Fruit fly (Drosophila melanogaster) whole organism, prepupa: ENCODE measurements around the gene Tusp.

ENCODE experiments used
- CG10631 ChIP-seq: fragments of 200-800 bp; sonication (Bioruptor generic); optimal IDR thresholded peaks from 2 replicates; lab custom pipeline; 2016; ENCODE audit warnings: missing biosample characterization, missing genetic modification characterization
- CG10669 ChIP-seq: fragments of 200-800 bp; sonication (Bioruptor generic); optimal IDR thresholded peaks from 3 replicates; lab custom pipeline; 2018; ENCODE audit warnings: missing biosample characterization, mild to moderate bottlenecking, missing genetic modification characterization, moderate library complexity
- CG11294 ChIP-seq: fragments of 200-800 bp; sonication (Bioruptor generic); IDR thresholded peaks from 2 replicates; pipeline ENCODE4 v1.3.6; 2022; ENCODE audit warnings: missing biosample characterization, missing genetic modification characterization
- CG11762 ChIP-seq: fragments of 200-800 bp; sonication (Bioruptor generic); optimal IDR thresholded peaks from 3 replicates; lab custom pipeline; 2016; ENCODE audit warnings: missing biosample characterization, missing genetic modification characterization; ENCODE audit not compliant: insufficient read depth
- CG1621 ChIP-seq: fragments of 200-800 bp; sonication (Bioruptor generic); optimal IDR thresholded peaks from 3 replicates; lab custom pipeline; 2018; ENCODE audit warnings: missing biosample characterization, mild to moderate bottlenecking, missing genetic modification characterization
- CG32006 ChIP-seq: fragments of 200-800 bp; sonication (Bioruptor generic); optimal IDR thresholded peaks from 3 replicates; lab custom pipeline; 2017; ENCODE audit warnings: missing biosample characterization, mild to moderate bottlenecking, missing genetic modification characterization
- CG3919 ChIP-seq: fragments of 200-800 bp; sonication (Bioruptor generic); optimal IDR thresholded peaks from 3 replicates; lab custom pipeline; 2016; ENCODE audit warnings: missing biosample characterization, missing genetic modification characterization
- CG4318 ChIP-seq: fragments of 200-800 bp; sonication (Bioruptor generic); optimal IDR thresholded peaks from 3 replicates; lab custom pipeline; 2017; ENCODE audit warnings: missing biosample characterization, mild to moderate bottlenecking, missing genetic modification characterization
- CG6276 ChIP-seq: fragments of 200-800 bp; sonication (Bioruptor generic); optimal IDR thresholded peaks from 2 replicates; lab custom pipeline; 2017; ENCODE audit warnings: missing biosample characterization, mild to moderate bottlenecking, missing genetic modification characterization
- CG6792 ChIP-seq: fragments of 200-800 bp; sonication (Bioruptor generic); optimal IDR thresholded peaks from 3 replicates; lab custom pipeline; 2016; ENCODE audit warnings: missing biosample characterization, missing genetic modification characterization
- CG6808 ChIP-seq: fragments of 200-800 bp; sonication (Bioruptor generic); optimal IDR thresholded peaks from 3 replicates; lab custom pipeline; 2017; ENCODE audit warnings: missing biosample characterization, missing genetic modification characterization, mild to moderate bottlenecking, moderate library complexity, missing genetic modification reagents
- CG7368 ChIP-seq: fragments of 200-800 bp; sonication (Bioruptor generic); optimal IDR thresholded peaks from 3 replicates; lab custom pipeline; 2016; ENCODE audit warnings: missing biosample characterization, missing genetic modification characterization
- CG8319 ChIP-seq: fragments of 200-800 bp; sonication (Bioruptor generic); optimal IDR thresholded peaks from 3 replicates; lab custom pipeline; 2016; ENCODE audit warnings: missing biosample characterization, missing genetic modification characterization
- CG8632 ChIP-seq: fragments of 200-800 bp; sonication (Bioruptor generic); optimal IDR thresholded peaks from 3 replicates; lab custom pipeline; 2016; ENCODE audit warnings: missing biosample characterization, missing genetic modification characterization
- Eip93F ChIP-seq: fragments of 200-800 bp; sonication (Bioruptor generic); optimal IDR thresholded peaks from 2 replicates; lab custom pipeline; 2016; ENCODE audit warnings: missing biosample characterization, mild to moderate bottlenecking, missing genetic modification characterization
- Ets21C ChIP-seq: fragments of 200-800 bp; sonication (Bioruptor generic); optimal IDR thresholded peaks from 3 replicates; lab custom pipeline; 2016; ENCODE audit warnings: missing biosample characterization, missing genetic modification characterization
- Gug ChIP-seq: fragments of 200-800 bp; sonication (Bioruptor generic); IDR thresholded peaks from 2 replicates; pipeline ENCODE4 v1.3.6; 2022; ENCODE audit warnings: missing biosample characterization, missing genetic modification characterization
- Hr38 ChIP-seq: sonication (Bioruptor generic); optimal IDR thresholded peaks from 2 replicates; lab custom pipeline; 2016; ENCODE audit warnings: missing biosample characterization, missing genetic modification characterization
- Hr39 ChIP-seq: fragments of 200-800 bp; sonication (Bioruptor generic); optimal IDR thresholded peaks from 2 replicates; lab custom pipeline; 2016; ENCODE audit warnings: missing biosample characterization, missing genetic modification characterization
- Hr4 ChIP-seq: fragments of 200-800 bp; sonication (Bioruptor generic); optimal IDR thresholded peaks from 3 replicates; lab custom pipeline; 2016; ENCODE audit warnings: missing biosample characterization, missing genetic modification characterization
- Met ChIP-seq: fragments of 200-800 bp; sonication (Bioruptor generic); optimal IDR thresholded peaks from 3 replicates; lab custom pipeline; 2016; ENCODE audit warnings: missing biosample characterization, missing genetic modification characterization
- OdsH ChIP-seq: fragments of 200-800 bp; sonication (Bioruptor generic); optimal IDR thresholded peaks from 3 replicates; lab custom pipeline; 2016; ENCODE audit warnings: missing biosample characterization, missing genetic modification characterization
- Smox ChIP-seq: fragments of 200-800 bp; sonication (Bioruptor generic); optimal IDR thresholded peaks from 3 replicates; lab custom pipeline; 2016; ENCODE audit warnings: missing biosample characterization, missing genetic modification characterization
- Sox102F ChIP-seq: fragments of 200-800 bp; sonication (Bioruptor generic); optimal IDR thresholded peaks from 2 replicates; lab custom pipeline; 2016; ENCODE audit warnings: missing biosample characterization, mild to moderate bottlenecking, missing genetic modification characterization
- Sox14 ChIP-seq: fragments of 200-800 bp; sonication (Bioruptor generic); optimal IDR thresholded peaks from 3 replicates; lab custom pipeline; 2016; ENCODE audit warnings: missing biosample characterization, missing genetic modification characterization
- achi ChIP-seq: fragments of 200-800 bp; sonication (Bioruptor generic); optimal IDR thresholded peaks from 3 replicates; lab custom pipeline; 2016; ENCODE audit warnings: missing biosample characterization, missing genetic modification characterization
- acj6 ChIP-seq: fragments of 200-800 bp; sonication (Bioruptor generic); optimal IDR thresholded peaks from 3 replicates; lab custom pipeline; 2016; ENCODE audit warnings: missing biosample characterization, missing genetic modification characterization
- dac ChIP-seq: fragments of 200-800 bp; sonication (Bioruptor generic); optimal IDR thresholded peaks from 2 replicates; lab custom pipeline; 2017; ENCODE audit warnings: missing biosample characterization, mild to moderate bottlenecking, missing genetic modification characterization
- dsx ChIP-seq: fragments of 200-800 bp; optimal IDR thresholded peaks from 3 replicates; lab custom pipeline; 2019; ENCODE audit warnings: missing biosample characterization, mild to moderate bottlenecking, missing genetic modification characterization, moderate library complexity; ENCODE audit not compliant: poor library complexity, severe bottlenecking
- fd59A ChIP-seq: fragments of 200-800 bp; sonication (Bioruptor generic); optimal IDR thresholded peaks from 2 replicates; lab custom pipeline; 2017; ENCODE audit warnings: missing biosample characterization, mild to moderate bottlenecking, missing genetic modification characterization, missing genetic modification reagents
- fd85E ChIP-seq: fragments of 200-800 bp; sonication (Bioruptor generic); optimal IDR thresholded peaks from 3 replicates; lab custom pipeline; 2016; ENCODE audit warnings: missing biosample characterization, missing genetic modification characterization
- fkh ChIP-seq: fragments of 200-800 bp; sonication (Bioruptor generic); optimal IDR thresholded peaks from 3 replicates; lab custom pipeline; 2017; ENCODE audit warnings: missing biosample characterization, mild to moderate bottlenecking, missing genetic modification characterization, moderate library complexity
- lz ChIP-seq: fragments of 200-800 bp; sonication (Bioruptor generic); optimal IDR thresholded peaks from 3 replicates; lab custom pipeline; 2016; ENCODE audit warnings: missing biosample characterization, missing genetic modification characterization
- pdm3 ChIP-seq: fragments of 200-800 bp; sonication (Bioruptor generic); optimal IDR thresholded peaks from 3 replicates; lab custom pipeline; 2016; ENCODE audit warnings: missing biosample characterization, missing genetic modification characterization
- salr ChIP-seq, 2 experiments: fragments of 200-800 bp; sonication (Bioruptor generic); optimal IDR thresholded peaks; 3 replicates each; lab custom pipeline; 2016 to 2018; ENCODE audit warnings: missing biosample characterization in 2 of 2, missing genetic modification characterization in 2 of 2, mild to moderate bottlenecking in 1 of 2
- ss ChIP-seq, 2 experiments: fragments of 200-800 bp; sonication (Bioruptor generic); optimal IDR thresholded peaks; 2 replicates in 1 of 2; 3 replicates in 1 of 2; lab custom pipeline; 2017 to 2018; ENCODE audit warnings: mild to moderate bottlenecking in 2 of 2, missing biosample characterization in 2 of 2, missing genetic modification characterization in 2 of 2, moderate library complexity in 1 of 2
- svp ChIP-seq: fragments of 200-800 bp; sonication (Bioruptor generic); peaks from one replicate; lab custom pipeline; 2016; ENCODE audit warnings: missing biosample characterization, missing genetic modification characterization
- topi ChIP-seq: fragments of 200-800 bp; sonication (Bioruptor generic); optimal IDR thresholded peaks from 3 replicates; lab custom pipeline; 2016; ENCODE audit warnings: missing biosample characterization, missing genetic modification characterization

Tusp gene

dm6 chr3R:27636010-27636584 lies 28.4 kb downstream of the Tusp start, which contains the start of the genes CG5611 and Mtl (continued):
- TF ChIP-seq achi (GFP tag; lab: Kevin White, UChicago) = peak; percentile 100
- peak; percentile 99 for TF ChIP-seq topi (GFP tag; lab: Kevin White, UChicago)
- peak; percentile 100 for TF ChIP-seq CG3919 (GFP tag; lab: Kevin White, UChicago)
- peak; percentile 99 for TF ChIP-seq Smox (GFP tag; lab: Kevin White, UChicago)
- TF ChIP-seq CG1621 (tag; lab: Kevin White, UChicago) = peak; percentile 99
- peak; percentile 100 for TF ChIP-seq acj6 (GFP tag; lab: Kevin White, UChicago)
- peak; percentile 99 for TF ChIP-seq lz (GFP tag; lab: Kevin White, UChicago)
- peak; percentile 100 for TF ChIP-seq CG11294 (GFP tag; lab: Robert Waterston, UW)
- peak; percentile 99 for TF ChIP-seq CG8319 (GFP tag; lab: Kevin White, UChicago)
- peak; percentile 99 for TF ChIP-seq CG6276 (GFP tag; lab: Kevin White, UChicago)
- TF ChIP-seq Hr4 (GFP tag; lab: Kevin White, UChicago) = peak; percentile 99
- peak; percentile 99 for TF ChIP-seq dac (GFP tag; lab: Kevin White, UChicago)
- TF ChIP-seq CG6808 (GFP tag; lab: Kevin White, UChicago) = peak; percentile 98
- peak; percentile 99 for TF ChIP-seq CG10669 (GFP tag; lab: Kevin White, UChicago)
- peak; percentile 99 for TF ChIP-seq CG4318
- TF ChIP-seq Hr39 (GFP tag; lab: Kevin White, UChicago) = peak; percentile 99
- TF ChIP-seq CG11762 (GFP tag; lab: Kevin White, UChicago) = peak; percentile 99
- peak; percentile 98 for TF ChIP-seq fkh
- peak; percentile 100 for TF ChIP-seq svp (GFP tag; lab: Kevin White, UChicago)
- peak; percentile 99 for TF ChIP-seq Met (GFP tag; lab: Kevin White, UChicago)
- TF ChIP-seq CG6792 (GFP tag; lab: Kevin White, UChicago) = peak; percentile 99
- peak; percentile 100 for TF ChIP-seq CG32006 (GFP tag; lab: Kevin White, UChicago)
- TF ChIP-seq fd85E (GFP tag; lab: Kevin White, UChicago) = peak; percentile 97
- peak; percentile 99 for TF ChIP-seq Sox14
- peak; percentile 57 for TF ChIP-seq Hr38 (GFP tag; lab: Kevin White, UChicago)
- peak; percentile 100 for TF ChIP-seq CG10631 (GFP tag; lab: Kevin White, UChicago)
- TF ChIP-seq ss (GFP tag; optimal IDR thresholded peaks at IDR 0.05; lab: Kevin White, UChicago) = peak; percentile 98 to 99
- peak; percentile 99 for TF ChIP-seq Sox102F (GFP tag; lab: Kevin White, UChicago)
- TF ChIP-seq Eip93F (GFP tag; lab: Kevin White, UChicago) = peak; percentile 98
- TF ChIP-seq fd59A = peak; percentile 99
- TF ChIP-seq Ets21C (GFP tag; lab: Kevin White, UChicago) = peak; percentile 98
- peak; percentile 100 for TF ChIP-seq OdsH (GFP tag; lab: Kevin White, UChicago)
- TF ChIP-seq, all 60 proteins: peak for 60

dm6 chr3R:27636720-27637119 lies 29.0 kb downstream of the Tusp start:
- no peak for TF ChIP-seq salr (GFP tag; optimal IDR thresholded peaks at IDR 0.05; lab: Kevin White, UChicago)
- no peak for TF ChIP-seq svp (GFP tag; lab: Kevin White, UChicago)
- no peak for TF ChIP-seq CG8632 (GFP tag; lab: Kevin White, UChicago)
- TF ChIP-seq fkh = no peak
- TF ChIP-seq CG6276 (GFP tag; lab: Kevin White, UChicago) = no peak
- TF ChIP-seq Met (GFP tag; lab: Kevin White, UChicago) = no peak
- no peak for TF ChIP-seq OdsH (GFP tag; lab: Kevin White, UChicago)
- TF ChIP-seq pdm3 = no peak
- no peak for TF ChIP-seq CG11294 (GFP tag; lab: Robert Waterston, UW)
- TF ChIP-seq CG7368 (GFP tag; lab: Kevin White, UChicago) = no peak
- TF ChIP-seq Gug (GFP tag; lab: Robert Waterston, UW) = no peak
- no peak for TF ChIP-seq CG1621 (tag; lab: Kevin White, UChicago)
- TF ChIP-seq Sox14 = no peak
- TF ChIP-seq achi (GFP tag; lab: Kevin White, UChicago) = no peak
- TF ChIP-seq dsx (GFP tag; lab: Kevin White, UChicago) = no peak
